Worm (Caenorhabditis elegans) whole organism, late embryonic: ENCODE data around the gene alx-1.

Experiments
- K09A11.1 ChIP-seq: sonication (generic microtip); optimal IDR thresholded peaks from 2 replicates; lab custom pipeline; 2017; ENCODE audit warnings: antibody characterized with exemption, mild to moderate bottlenecking, missing genetic modification characterization, missing compliant biosample characterization; ENCODE audit not compliant: insufficient read depth
- ahr-1 ChIP-seq: sonication (generic microtip); optimal IDR thresholded peaks from 2 replicates; lab custom pipeline; 2016; ENCODE audit warnings: missing genetic modification characterization, missing compliant biosample characterization
- ceh-18 ChIP-seq: sonication (generic microtip); optimal IDR thresholded peaks from 2 replicates; lab custom pipeline; 2016; ENCODE audit warnings: missing genetic modification characterization, missing compliant biosample characterization
- ceh-19 ChIP-seq: fragments of 200-800 bp; sonication (Bioruptor generic); optimal IDR thresholded peaks from 2 replicates; lab custom pipeline; 2018; ENCODE audit warnings: mild to moderate bottlenecking, missing genetic modification characterization, missing compliant biosample characterization
- ceh-2 ChIP-seq: sonication (generic microtip); optimal IDR thresholded peaks from 2 replicates; lab custom pipeline; 2016; ENCODE audit warnings: missing genotype, missing genetic modification characterization, missing compliant biosample characterization
- ceh-22 ChIP-seq: sonication (generic microtip); optimal IDR thresholded peaks from 2 replicates; lab custom pipeline; 2017; ENCODE audit warnings: missing biosample characterization, missing genetic modification characterization
- ceh-24 ChIP-seq: sonication (generic microtip); optimal IDR thresholded peaks from 2 replicates; lab custom pipeline; 2016; ENCODE audit warnings: mild to moderate bottlenecking, missing genetic modification characterization, missing compliant biosample characterization
- ceh-31 ChIP-seq: sonication (generic microtip); optimal IDR thresholded peaks from 2 replicates; lab custom pipeline; 2016; ENCODE audit warnings: missing genetic modification characterization, missing compliant biosample characterization
- ceh-45 ChIP-seq: fragments of 200-800 bp; sonication (Bioruptor generic); IDR thresholded peaks from 2 replicates; pipeline ENCODE4 v1.3.6; 2022; ENCODE audit warnings: missing genetic modification reagents, missing genetic modification characterization, missing compliant biosample characterization
- ceh-48 ChIP-seq: sonication (generic microtip); optimal IDR thresholded peaks from 2 replicates; lab custom pipeline; 2016; ENCODE audit warnings: missing genetic modification characterization, inconsistent platforms, missing compliant biosample characterization
- ceh-6 ChIP-seq: fragments of 200-800 bp; sonication (Bioruptor generic); optimal IDR thresholded peaks from 2 replicates; lab custom pipeline; 2018; ENCODE audit warnings: mild to moderate bottlenecking, missing genetic modification characterization, missing compliant biosample characterization
- ceh-9 ChIP-seq: sonication (generic microtip); optimal IDR thresholded peaks from 2 replicates; lab custom pipeline; 2016; ENCODE audit warnings: mild to moderate bottlenecking, missing genetic modification characterization, inconsistent platforms, missing compliant biosample characterization
- che-1 ChIP-seq: sonication (generic microtip); optimal IDR thresholded peaks from 2 replicates; lab custom pipeline; 2016; ENCODE audit warnings: mild to moderate bottlenecking, missing genetic modification characterization, missing compliant biosample characterization
- dmd-4 ChIP-seq: sonication (generic microtip); optimal IDR thresholded peaks from 2 replicates; lab custom pipeline; 2016; ENCODE audit warnings: borderline replicate concordance, missing genetic modification characterization, missing compliant biosample characterization
- dve-1 ChIP-seq: sonication (generic microtip); optimal IDR thresholded peaks from 2 replicates; lab custom pipeline; 2017; ENCODE audit warnings: antibody characterized with exemption, mild to moderate bottlenecking, missing genetic modification characterization, missing compliant biosample characterization
- elt-2 ChIP-seq: sonication (generic microtip); optimal IDR thresholded peaks from 2 replicates; lab custom pipeline; 2016; ENCODE audit warnings: missing genetic modification reagents, missing genetic modification characterization, missing compliant biosample characterization
- elt-4 ChIP-seq: sonication (generic microtip); optimal IDR thresholded peaks from 2 replicates; lab custom pipeline; 2016; ENCODE audit warnings: missing genetic modification characterization, missing compliant biosample characterization
- ets-4 ChIP-seq: sonication (generic microtip); optimal IDR thresholded peaks from 2 replicates; lab custom pipeline; 2016; ENCODE audit warnings: missing genetic modification characterization, missing compliant biosample characterization
- eyg-1 ChIP-seq: sonication (generic microtip); optimal IDR thresholded peaks from 2 replicates; lab custom pipeline; 2016; ENCODE audit warnings: missing genotype, missing genetic modification characterization, missing compliant biosample characterization
- gmeb-2 ChIP-seq: sonication (generic microtip); optimal IDR thresholded peaks from 2 replicates; lab custom pipeline; 2016; ENCODE audit warnings: missing genetic modification characterization, inconsistent platforms, missing compliant biosample characterization
- hlh-15 ChIP-seq: sonication (generic microtip); optimal IDR thresholded peaks from 2 replicates; lab custom pipeline; 2016; ENCODE audit warnings: missing genetic modification characterization, missing compliant biosample characterization
- hlh-30 ChIP-seq: sonication (generic microtip); optimal IDR thresholded peaks from 2 replicates; lab custom pipeline; 2017; ENCODE audit warnings: antibody characterized with exemption, missing genetic modification characterization, missing compliant biosample characterization; ENCODE audit not compliant: insufficient read depth
- hlh-6 ChIP-seq: sonication (generic microtip); optimal IDR thresholded peaks from 2 replicates; lab custom pipeline; 2016; ENCODE audit warnings: missing genotype, missing genetic modification characterization, missing compliant biosample characterization
- lim-6 ChIP-seq: sonication (generic microtip); optimal IDR thresholded peaks from 2 replicates; lab custom pipeline; 2016; ENCODE audit warnings: missing genetic modification characterization, missing compliant biosample characterization
- lin-11 ChIP-seq: fragments of 200-800 bp; sonication (Bioruptor generic); optimal IDR thresholded peaks from 2 replicates; lab custom pipeline; 2018; ENCODE audit warnings: mild to moderate bottlenecking, missing genetic modification characterization, missing compliant biosample characterization
- madf-2 ChIP-seq: sonication (generic microtip); optimal IDR thresholded peaks from 2 replicates; lab custom pipeline; 2017; ENCODE audit warnings: missing genetic modification characterization, missing compliant biosample characterization
- mec-3 ChIP-seq: sonication (generic microtip); optimal IDR thresholded peaks from 2 replicates; lab custom pipeline; 2016; ENCODE audit warnings: borderline replicate concordance, missing genetic modification characterization, missing compliant biosample characterization
- nfya-1 ChIP-seq: sonication (generic microtip); optimal IDR thresholded peaks from 2 replicates; lab custom pipeline; 2017; ENCODE audit warnings: missing genetic modification characterization, mild to moderate bottlenecking, missing compliant biosample characterization, antibody characterized with exemption, moderate library complexity
- pag-3 ChIP-seq: sonication (generic microtip); optimal IDR thresholded peaks from 2 replicates; lab custom pipeline; 2016; ENCODE audit warnings: missing compliant biosample characterization, missing genetic modification characterization, borderline replicate concordance
- pat-9 ChIP-seq: fragments of 200-800 bp; sonication (Bioruptor generic); optimal IDR thresholded peaks from 2 replicates; lab custom pipeline; 2018; ENCODE audit warnings: mild to moderate bottlenecking, missing genetic modification characterization, moderate library complexity, missing compliant biosample characterization
- pax-1 ChIP-seq: fragments of 150-350 bp; optimal IDR thresholded peaks from 2 replicates; lab custom pipeline; 2014; ENCODE audit warnings: missing biosample characterization, missing genetic modification characterization
- pha-2 ChIP-seq: sonication (generic microtip); optimal IDR thresholded peaks from 2 replicates; lab custom pipeline; 2017; ENCODE audit warnings: mild to moderate bottlenecking, missing genetic modification characterization, missing compliant biosample characterization
- pha-4 ChIP-seq: fragments of 150-350 bp; optimal IDR thresholded peaks from 2 replicates; lab custom pipeline; 2018; ENCODE audit warnings: missing biosample characterization, missing genetic modification reagents, missing genetic modification characterization
- pqm-1 ChIP-seq: sonication (generic microtip); optimal IDR thresholded peaks from 2 replicates; lab custom pipeline; 2016; ENCODE audit warnings: missing genetic modification characterization, missing compliant biosample characterization
- pros-1 ChIP-seq: fragments of 150-350 bp; optimal IDR thresholded peaks from 2 replicates; lab custom pipeline; 2014; ENCODE audit warnings: missing biosample characterization, missing genetic modification reagents, missing genetic modification characterization
- sox-2 ChIP-seq: fragments of 200-800 bp; sonication (Bioruptor generic); IDR thresholded peaks from 2 replicates; pipeline ENCODE4 v1.3.6; 2022; ENCODE audit warnings: missing genetic modification reagents, missing genetic modification characterization, missing compliant biosample characterization
- tbx-2 ChIP-seq: sonication (generic microtip); optimal IDR thresholded peaks from 2 replicates; lab custom pipeline; 2016; ENCODE audit warnings: missing genetic modification characterization, missing compliant biosample characterization
- tbx-7 ChIP-seq: sonication (generic microtip); optimal IDR thresholded peaks from 2 replicates; lab custom pipeline; 2016; ENCODE audit warnings: missing genotype, missing genetic modification characterization, missing compliant biosample characterization
- ttx-3 ChIP-seq: sonication (generic microtip); optimal IDR thresholded peaks from 2 replicates; lab custom pipeline; 2016; ENCODE audit warnings: missing genetic modification reagents, missing genetic modification characterization, missing compliant biosample characterization
- unc-3 ChIP-seq, 2 experiments: fragments of 200-800 bp in 1 of 2; sonication (Bioruptor generic) in 1 of 2; sonication (generic microtip) in 1 of 2; conservative IDR thresholded peaks in 1 of 2; optimal IDR thresholded peaks in 1 of 2; 2 replicates each; pipeline versions ENCODE4 v1.3.6 to Lab custom; 2016 to 2022; ENCODE audit warnings: missing compliant biosample characterization in 2 of 2, missing genetic modification characterization in 2 of 2, missing genetic modification reagents in 1 of 2
- unc-55 ChIP-seq: sonication (generic microtip); optimal IDR thresholded peaks from 2 replicates; lab custom pipeline; 2017; ENCODE audit warnings: missing biosample characterization, missing genetic modification reagents, missing genetic modification characterization
- unc-86 ChIP-seq: sonication (generic microtip); optimal IDR thresholded peaks from 2 replicates; lab custom pipeline; 2016; ENCODE audit warnings: missing genetic modification characterization, missing compliant biosample characterization

alx-1 gene

DNA sequence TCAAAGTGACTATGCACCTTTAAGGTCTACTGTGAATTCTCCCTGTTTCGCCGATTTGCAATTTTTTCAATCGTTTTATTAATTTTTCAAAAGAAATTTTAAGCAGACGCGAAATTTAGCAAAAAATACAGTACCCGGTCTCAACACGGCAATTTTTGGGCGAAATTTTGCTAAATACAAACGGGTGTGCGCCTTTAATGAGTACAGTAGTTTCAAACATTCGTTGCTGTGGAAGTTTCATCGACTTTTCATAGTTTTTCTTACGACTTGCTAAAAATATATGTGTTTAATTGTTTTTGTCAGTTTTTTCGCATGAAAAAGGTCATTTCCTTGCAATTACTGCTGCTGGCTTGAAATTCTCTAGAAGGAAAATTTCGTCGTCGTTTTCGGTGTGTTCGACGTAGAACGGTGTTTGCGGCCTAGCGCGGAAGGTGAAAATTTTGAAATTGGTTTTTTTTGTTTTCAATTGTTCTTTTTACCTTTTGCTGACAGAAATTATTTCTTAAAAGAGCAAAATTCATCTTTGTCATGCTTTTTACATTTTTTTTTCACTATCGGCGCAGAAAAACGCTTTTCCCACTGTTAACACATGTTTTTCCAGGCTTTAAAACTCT, 10.2 kb upstream of the alx-1 start, which contains the start of gene K03H1.7:
Gene K03H1.7, plus strand, starts transcription at position 600 of the 614 bp plus-strand sequence.
- no peak for TF ChIP-seq gmeb-2 (tag; lab: Kevin White, UChicago)
- no peak for TF ChIP-seq tbx-7 (tag; lab: Kevin White, UChicago)
- TF ChIP-seq K09A11.1 (tag; lab: Kevin White, UChicago) = no peak
- TF ChIP-seq eyg-1 (tag; lab: Kevin White, UChicago) = no peak
- TF ChIP-seq pqm-1 (tag; lab: Kevin White, UChicago) = no peak
- no peak for TF ChIP-seq ceh-24 (tag; lab: Kevin White, UChicago)
- no peak for TF ChIP-seq unc-3 (GFP tag; conservative IDR thresholded peaks at IDR 0.05; lab: Robert Waterston, UW)
- no peak for TF ChIP-seq unc-3 (tag; optimal IDR thresholded peaks at IDR 0.05; lab: Kevin White, UChicago)
- TF ChIP-seq mec-3 (tag; lab: Kevin White, UChicago) = no peak
- TF ChIP-seq ceh-45 (GFP tag; lab: Robert Waterston, UW) = no peak
- TF ChIP-seq ets-4 = no peak
- TF ChIP-seq pax-1 (tag; lab: Kevin White, UChicago) = no peak
- TF ChIP-seq ttx-3 = no peak
- no peak for TF ChIP-seq madf-2 (tag; lab: Kevin White, UChicago)
- no peak for TF ChIP-seq ceh-18 (tag; lab: Kevin White, UChicago)
- TF ChIP-seq, all 69 proteins: peak for 0

DNA sequence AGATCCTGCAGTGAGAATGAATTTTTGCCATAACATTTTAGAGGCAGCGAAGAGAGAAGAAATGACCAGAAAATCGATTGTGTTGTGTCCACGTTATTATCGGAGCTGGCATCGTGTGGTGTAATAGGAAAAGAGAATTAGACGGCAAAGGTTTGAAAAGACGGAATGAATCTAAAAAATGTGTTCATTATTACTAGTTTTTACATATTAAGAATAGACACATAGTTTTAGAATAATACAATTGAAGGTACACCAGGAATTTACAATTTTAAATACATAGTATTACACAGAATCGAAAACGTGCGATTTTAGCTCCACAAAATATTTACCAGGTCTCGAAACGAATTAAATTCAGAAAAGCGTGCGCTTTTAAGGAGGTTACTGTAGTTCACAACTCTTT, 6.9 kb upstream of the alx-1 start, which contains the start of gene K03H1.13:
Gene K03H1.13, minus strand, starts transcription at position 101 of the 400 bp plus-strand sequence.
- TF ChIP-seq ceh-48 (tag; lab: Kevin White, UChicago) = peak; percentile 49
- TF ChIP-seq unc-55 (GFP tag; lab: Kevin White, UChicago) = peak; percentile 52
- no peak for TF ChIP-seq hlh-6

DNA sequence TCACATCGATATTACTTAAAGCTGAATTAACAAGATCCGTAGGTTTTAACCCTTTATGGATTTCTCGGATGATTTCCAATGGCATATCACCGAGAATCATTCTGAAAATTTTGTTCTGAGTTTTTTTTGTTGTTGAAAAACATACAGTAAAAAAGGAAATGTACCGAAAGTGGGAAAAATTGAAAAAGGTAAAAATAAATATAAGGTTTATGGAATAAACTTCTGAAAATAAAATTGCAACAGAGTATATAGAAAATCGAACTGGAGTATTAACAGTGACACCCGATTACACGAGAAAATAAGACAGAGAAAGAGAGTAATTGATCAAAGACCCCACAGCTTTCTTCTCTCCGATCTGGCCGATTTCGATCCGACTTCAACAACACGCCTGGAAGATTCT, 5.3 kb upstream of the alx-1 start, which contains the start of gene K03H1.11:
Gene K03H1.11, minus strand, starts transcription at position 101 of the 400 bp plus-strand sequence.
- TF ChIP-seq dve-1 (tag; lab: Kevin White, UChicago) (no peak), ceh-2 (tag; lab: Kevin White, UChicago) (no peak), elt-4 (tag; lab: Kevin White, UChicago) (no peak), lim-6 (tag; lab: Kevin White, UChicago) (no peak), eyg-1 (tag; lab: Kevin White, UChicago) (no peak), hlh-30 (no peak), ceh-6 (no peak), lin-11 (tag; lab: Kevin White, UChicago) (no peak), nfya-1 (tag; lab: Kevin White, UChicago) (no peak)

DNA sequence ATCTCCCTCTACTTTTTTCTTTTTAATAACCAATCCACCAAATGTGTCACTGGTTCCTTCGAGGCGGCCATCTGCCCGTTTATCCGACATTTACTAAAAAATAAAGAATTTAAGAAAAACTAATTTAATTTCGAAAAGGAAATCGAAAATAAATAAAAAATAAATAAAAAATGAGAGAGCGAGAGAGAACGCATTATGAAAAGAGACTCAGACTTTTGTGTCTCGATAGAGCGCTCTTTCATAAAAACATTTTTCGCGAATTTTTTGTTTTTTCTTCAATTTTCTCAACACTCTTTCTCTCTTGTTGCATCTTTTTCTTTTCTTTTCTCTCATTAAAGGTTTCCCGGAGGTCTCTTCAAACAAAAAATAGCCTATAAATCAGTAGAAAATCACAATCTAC, 1.0 kb upstream of the alx-1 start, which contains the start of gene mog-1:
Gene mog-1, minus strand, starts transcription at position 93 of the 400 bp plus-strand sequence.
- TF ChIP-seq pha-4 (tag; lab: Kevin White, UChicago) (no peak), pha-2 (no peak), hlh-15 (tag; lab: Kevin White, UChicago) (no peak), ceh-31 (tag; lab: Kevin White, UChicago) (no peak), pag-3 (tag; lab: Kevin White, UChicago) (no peak), sox-2 (GFP tag; lab: Robert Waterston, UW) (no peak), ceh-19 (GFP tag; lab: Kevin White, UChicago) (no peak), ahr-1 (tag; lab: Kevin White, UChicago) (no peak), ceh-9 (no peak), ceh-48 (tag; lab: Kevin White, UChicago) (no peak), che-1 (tag; lab: Kevin White, UChicago) (no peak), ceh-22 (tag; lab: Kevin White, UChicago) (no peak), tbx-2 (no peak), unc-55 (GFP tag; lab: Kevin White, UChicago) (no peak), dmd-4 (no peak), pat-9 (no peak), elt-2 (tag; lab: Kevin White, UChicago) (no peak), unc-86 (tag; lab: Kevin White, UChicago) (no peak), pros-1 (tag; lab: Kevin White, UChicago) (no peak), elt-4 (tag; lab: Kevin White, UChicago) (no peak)
